Worm (Caenorhabditis elegans): ENCODE data around the gene R11H6.4.

ce11 chrV:14594943-14595342 is 14.8 kb upstream of the R11H6.4 start:
- no peak for TF ChIP-seq him-1 (tag; optimal IDR thresholded peaks at IDR 0.05)
- no peak for TF ChIP-seq dao-5 (tag; optimal IDR thresholded peaks at IDR 0.05)

Data from whole organism, L4/young adult.